Fruit fly (Drosophila melanogaster) whole organism, prepupa: ENCODE data around the gene Polr2B.

Experiments used
- CG11294 ChIP-seq: fragments of 200-800 bp; sonication (Bioruptor generic); IDR thresholded peaks from 2 replicates; pipeline ENCODE4 v1.3.6; 2022; ENCODE audit warnings: missing biosample characterization, missing genetic modification characterization
- CG34406 ChIP-seq: fragments of 200-800 bp; sonication (Bioruptor generic); optimal IDR thresholded peaks from 3 replicates; lab custom pipeline; 2016; ENCODE audit warnings: missing biosample characterization, missing genetic modification characterization
- CG6792 ChIP-seq: fragments of 200-800 bp; sonication (Bioruptor generic); optimal IDR thresholded peaks from 3 replicates; lab custom pipeline; 2016; ENCODE audit warnings: missing biosample characterization, missing genetic modification characterization
- CG8632 ChIP-seq: fragments of 200-800 bp; sonication (Bioruptor generic); optimal IDR thresholded peaks from 3 replicates; lab custom pipeline; 2016; ENCODE audit warnings: missing biosample characterization, missing genetic modification characterization
- Lpt ChIP-seq: fragments of 200-800 bp; sonication (Bioruptor generic); optimal IDR thresholded peaks from 3 replicates; lab custom pipeline; 2016; ENCODE audit warnings: missing biosample characterization, missing genetic modification characterization
- Met ChIP-seq: fragments of 200-800 bp; sonication (Bioruptor generic); optimal IDR thresholded peaks from 3 replicates; lab custom pipeline; 2016; ENCODE audit warnings: missing biosample characterization, missing genetic modification characterization
- Smox ChIP-seq: fragments of 200-800 bp; sonication (Bioruptor generic); optimal IDR thresholded peaks from 3 replicates; lab custom pipeline; 2016; ENCODE audit warnings: missing biosample characterization, missing genetic modification characterization
- Sox102F ChIP-seq: fragments of 200-800 bp; sonication (Bioruptor generic); optimal IDR thresholded peaks from 2 replicates; lab custom pipeline; 2016; ENCODE audit warnings: missing biosample characterization, mild to moderate bottlenecking, missing genetic modification characterization
- achi ChIP-seq: fragments of 200-800 bp; sonication (Bioruptor generic); optimal IDR thresholded peaks from 3 replicates; lab custom pipeline; 2016; ENCODE audit warnings: missing biosample characterization, missing genetic modification characterization
- dsx ChIP-seq: fragments of 200-800 bp; optimal IDR thresholded peaks from 3 replicates; lab custom pipeline; 2019; ENCODE audit warnings: missing biosample characterization, mild to moderate bottlenecking, missing genetic modification characterization, moderate library complexity; ENCODE audit not compliant: poor library complexity, severe bottlenecking
- eg ChIP-seq: fragments of 200-800 bp; sonication (Bioruptor generic); IDR thresholded peaks from 3 replicates; pipeline ENCODE4 v1.3.6; 2022; ENCODE audit warnings: missing biosample characterization, missing genetic modification characterization
- fd85E ChIP-seq: fragments of 200-800 bp; sonication (Bioruptor generic); optimal IDR thresholded peaks from 3 replicates; lab custom pipeline; 2016; ENCODE audit warnings: missing biosample characterization, missing genetic modification characterization

- TF ChIP-seq Lpt (GFP tag; lab: Kevin White, UChicago) (no peak), CG6792 (GFP tag; lab: Kevin White, UChicago) (no peak), CG34406 (GFP tag; lab: Kevin White, UChicago) (no peak), achi (GFP tag; lab: Kevin White, UChicago) (no peak), CG11294 (GFP tag; lab: Robert Waterston, UW) (no peak), Met (GFP tag; lab: Kevin White, UChicago) (no peak), dsx (GFP tag; lab: Kevin White, UChicago) (no peak), eg (GFP tag; lab: Robert Waterston, UW) (no peak), Smox (no peak), Sox102F (no peak), CG8632 (GFP tag; lab: Kevin White, UChicago) (no peak), fd85E (GFP tag; lab: Kevin White, UChicago) (no peak)
Measured at dm6 chr3R:14109145-14109544, 16.4 kb upstream of the Polr2B start, which contains the start of gene Or88a.
